Fruit fly (Drosophila melanogaster) whole organism, embryonic: ENCODE measurements around the gene CG8671.

Experiments
- ATbp ChIP-seq: fragments of 200-800 bp; sonication (Bioruptor generic); optimal IDR thresholded peaks from 2 replicates; lab custom pipeline; 2017; ENCODE audit warnings: missing biosample characterization, mild to moderate bottlenecking, missing genetic modification characterization, missing genetic modification reagents
- Awh ChIP-seq: fragments of 200-800 bp; sonication (Bioruptor generic); IDR thresholded peaks from 2 replicates; pipeline ENCODE4, ENCODE4 v1.3.6; 2022; ENCODE audit warnings: missing biosample characterization, missing genetic modification characterization
- CG12659 ChIP-seq: fragments of 200-800 bp; sonication (Bioruptor generic); optimal IDR thresholded peaks from 3 replicates; lab custom pipeline; 2017; ENCODE audit warnings: mild to moderate bottlenecking, missing biosample characterization, missing genetic modification reagents, missing genetic modification characterization
- CG14710 ChIP-seq: fragments of 200-800 bp; sonication (Bioruptor generic); optimal IDR thresholded peaks from 3 replicates; lab custom pipeline; 2019; ENCODE audit warnings: missing biosample characterization, mild to moderate bottlenecking, missing genetic modification characterization, moderate library complexity
- CG14965 ChIP-seq: fragments of 200-800 bp; sonication (Bioruptor generic); optimal IDR thresholded peaks from 2 replicates; lab custom pipeline; 2016; ENCODE audit warnings: missing biosample characterization, missing genetic modification characterization, borderline replicate concordance
- CG15601 ChIP-seq: fragments of 200-800 bp; sonication (Bioruptor generic); optimal IDR thresholded peaks from 3 replicates; lab custom pipeline; 2019; ENCODE audit warnings: missing biosample characterization, mild to moderate bottlenecking, missing genetic modification characterization, moderate library complexity
- CG1603 ChIP-seq: fragments of 200-800 bp; sonication (Bioruptor generic); optimal IDR thresholded peaks from 2 replicates; lab custom pipeline; 2019; ENCODE audit warnings: missing biosample characterization, mild to moderate bottlenecking, missing genetic modification characterization, moderate library complexity
- CG17186 ChIP-seq: fragments of 200-800 bp; sonication (Bioruptor generic); optimal IDR thresholded peaks from 3 replicates; lab custom pipeline; 2017; ENCODE audit warnings: missing biosample characterization, missing genetic modification reagents, missing genetic modification characterization
- CG17568 ChIP-seq: fragments of 200-800 bp; sonication (Bioruptor generic); optimal IDR thresholded peaks from 2 replicates; lab custom pipeline; 2018; ENCODE audit warnings: missing biosample characterization, mild to moderate bottlenecking, missing genetic modification characterization, moderate library complexity
- CG2120 ChIP-seq: fragments of 200-800 bp; sonication (Bioruptor generic); optimal IDR thresholded peaks from 3 replicates; lab custom pipeline; 2016; ENCODE audit warnings: missing biosample characterization, missing genetic modification characterization
- CG2199 ChIP-seq: fragments of 200-800 bp; sonication (Bioruptor generic); IDR thresholded peaks from 3 replicates; pipeline ENCODE4 v1.3.6; 2022; ENCODE audit warnings: missing biosample characterization, missing genetic modification characterization
- CG32532 ChIP-seq: fragments of 200-800 bp; sonication (Bioruptor generic); IDR thresholded peaks from 2 replicates; pipeline ENCODE4 v1.3.6; 2022; ENCODE audit warnings: missing biosample characterization, missing genetic modification characterization
- CG32767 ChIP-seq: fragments of 200-800 bp; sonication (Bioruptor generic); IDR thresholded peaks from 2 replicates; pipeline ENCODE4 v1.3.6; 2022; ENCODE audit warnings: missing biosample characterization, missing genetic modification characterization
- CG3838 ChIP-seq: fragments of 200-800 bp; sonication (Bioruptor generic); optimal IDR thresholded peaks from 3 replicates; lab custom pipeline; 2016; ENCODE audit warnings: missing biosample characterization, missing genetic modification characterization
- CG7745 ChIP-seq: fragments of 200-800 bp; sonication (Bioruptor generic); optimal IDR thresholded peaks from 2 replicates; lab custom pipeline; 2018; ENCODE audit warnings: missing biosample characterization, mild to moderate bottlenecking, missing genetic modification characterization, moderate library complexity
- CG8290 ChIP-seq, 3 experiments: fragments of 200-800 bp; sonication (Bioruptor generic); optimal IDR thresholded peaks; 2 replicates each; lab custom pipeline; 2016 to 2019; ENCODE audit warnings: missing biosample characterization in 3 of 3, missing genetic modification characterization in 3 of 3, mild to moderate bottlenecking in 2 of 3, moderate library complexity in 1 of 3
- CG8924 ChIP-seq: fragments of 200-800 bp; optimal IDR thresholded peaks from 3 replicates; lab custom pipeline; 2019; ENCODE audit warnings: missing biosample characterization, mild to moderate bottlenecking, missing genetic modification characterization, moderate library complexity
- CG9437 ChIP-seq: fragments of 200-800 bp; sonication (Bioruptor generic); optimal IDR thresholded peaks from 2 replicates; lab custom pipeline; 2018; ENCODE audit warnings: missing biosample characterization, mild to moderate bottlenecking, missing genetic modification characterization
- CG9932 ChIP-seq: fragments of 200-800 bp; sonication (Bioruptor generic); IDR thresholded peaks from 2 replicates; pipeline ENCODE4 v1.3.6; 2022; ENCODE audit warnings: missing biosample characterization, missing genetic modification characterization
- CHES-1-like ChIP-seq: fragments of 200-800 bp; sonication (Bioruptor generic); optimal IDR thresholded peaks from 2 replicates; lab custom pipeline; 2016; ENCODE audit warnings: missing biosample characterization, missing genetic modification characterization
- Dfd ChIP-seq, 2 experiments: fragments of >200 bp; optimal IDR thresholded peaks; 2 replicates each; lab custom pipeline; 2017; ENCODE audit warnings: missing biosample characterization in 2 of 2, missing genetic modification characterization in 2 of 2
- Doc3 ChIP-seq: fragments of 200-800 bp; sonication (Bioruptor generic); IDR thresholded peaks from 3 replicates; pipeline ENCODE4 v1.3.6; 2022; ENCODE audit warnings: missing biosample characterization, missing genetic modification characterization; ENCODE audit not compliant: partially characterized antibody
- Fer1 ChIP-seq: fragments of 200-800 bp; sonication (Bioruptor generic); optimal IDR thresholded peaks from 2 replicates; lab custom pipeline; 2017; ENCODE audit warnings: missing biosample characterization, mild to moderate bottlenecking, missing genetic modification characterization
- Fer3 ChIP-seq: fragments of 200-800 bp; sonication (Bioruptor generic); optimal IDR thresholded peaks from 2 replicates; lab custom pipeline; 2018; ENCODE audit warnings: missing biosample characterization, mild to moderate bottlenecking, missing genetic modification characterization, moderate library complexity
- Gug ChIP-seq: fragments of 200-800 bp; sonication (Bioruptor generic); IDR thresholded peaks from 4 replicates; pipeline ENCODE4 v1.3.6; 2022; ENCODE audit warnings: missing biosample characterization, missing genetic modification characterization
- Hmx ChIP-seq: fragments of 200-800 bp; sonication (Bioruptor generic); optimal IDR thresholded peaks from 2 replicates; lab custom pipeline; 2016; ENCODE audit warnings: missing biosample characterization, missing genetic modification characterization
- Jarid2 ChIP-seq: fragments of 200-800 bp; sonication (Bioruptor generic); optimal IDR thresholded peaks from 3 replicates; lab custom pipeline; 2017; ENCODE audit warnings: mild to moderate bottlenecking, missing biosample characterization, missing genetic modification reagents, missing genetic modification characterization
- Mad ChIP-seq: fragments of 200-800 bp; sonication (Bioruptor generic); optimal IDR thresholded peaks from 2 replicates; lab custom pipeline; 2016; ENCODE audit warnings: missing biosample characterization, missing genetic modification characterization
- NFAT ChIP-seq: fragments of 200-800 bp; sonication (Bioruptor generic); IDR thresholded peaks from 2 replicates; pipeline ENCODE4 v1.3.6; 2022; ENCODE audit warnings: missing biosample characterization, missing genetic modification characterization
- Oaz ChIP-seq: fragments of 200-800 bp; sonication (Bioruptor generic); IDR thresholded peaks from 2 replicates; pipeline ENCODE4 v1.3.6; 2022; ENCODE audit warnings: missing biosample characterization, missing genetic modification characterization
- Pdp1 ChIP-seq, 2 experiments: fragments of 200-800 bp; sonication (Bioruptor generic); optimal IDR thresholded peaks; 3 replicates each; lab custom pipeline; 2016; ENCODE audit warnings: missing biosample characterization in 2 of 2, missing genetic modification characterization in 2 of 2, mild to moderate bottlenecking in 1 of 2, moderate library complexity in 1 of 2
- Side ChIP-seq: fragments of 200-800 bp; sonication (Bioruptor generic); optimal IDR thresholded peaks from 2 replicates; lab custom pipeline; 2016; ENCODE audit warnings: missing biosample characterization, missing genetic modification characterization
- Usf ChIP-seq: fragments of 200-800 bp; sonication (Bioruptor generic); optimal IDR thresholded peaks from 2 replicates; lab custom pipeline; 2017; ENCODE audit warnings: missing genotype, missing biosample characterization, missing genetic modification characterization
- ara ChIP-seq: fragments of 200-800 bp; sonication (Bioruptor generic); IDR thresholded peaks from 2 replicates; pipeline ENCODE4 v1.3.6; 2022; ENCODE audit warnings: missing biosample characterization, missing genetic modification characterization
- caup ChIP-seq: fragments of 200-800 bp; sonication (Bioruptor generic); optimal IDR thresholded peaks from 3 replicates; lab custom pipeline; 2017; ENCODE audit warnings: missing biosample characterization, mild to moderate bottlenecking, missing genetic modification characterization, moderate library complexity; ENCODE audit not compliant: severe bottlenecking
- croc ChIP-seq: fragments of 200-800 bp; sonication (Bioruptor generic); conservative IDR thresholded peaks from 3 replicates; pipeline ENCODE4 v1.3.6; 2022; ENCODE audit warnings: missing biosample characterization, missing genetic modification characterization
- cwo ChIP-seq: fragments of 200-800 bp; sonication (Bioruptor generic); optimal IDR thresholded peaks from 3 replicates; lab custom pipeline; 2017; ENCODE audit warnings: missing biosample characterization, missing genetic modification characterization, mild to moderate bottlenecking, moderate library complexity, missing genetic modification reagents
- da ChIP-seq: fragments of 200-800 bp; sonication (Bioruptor generic); optimal IDR thresholded peaks from 2 replicates; lab custom pipeline; 2016; ENCODE audit warnings: missing biosample characterization, missing genetic modification characterization
- eyg ChIP-seq: fragments of 200-800 bp; sonication (Bioruptor generic); optimal IDR thresholded peaks from 3 replicates; lab custom pipeline; 2016; ENCODE audit warnings: missing biosample characterization, missing genetic modification characterization
- fd102C ChIP-seq: fragments of 200-800 bp; sonication (Bioruptor generic); optimal IDR thresholded peaks from 2 replicates; lab custom pipeline; 2018; ENCODE audit warnings: missing biosample characterization, mild to moderate bottlenecking, missing genetic modification characterization, moderate library complexity
- gfzf ChIP-seq: fragments of 200-800 bp; sonication (Bioruptor generic); optimal IDR thresholded peaks from 2 replicates; lab custom pipeline; 2016; ENCODE audit warnings: missing biosample characterization, mild to moderate bottlenecking, missing genetic modification characterization, moderate library complexity
- hkb ChIP-seq, 2 experiments: fragments of 200-800 bp in 1 of 2; fragments of >200 bp in 1 of 2; sonication (Bioruptor generic) in 1 of 2; IDR thresholded peaks in 1 of 2; optimal IDR thresholded peaks in 1 of 2; 2 replicates each; pipeline versions ENCODE4 v1.3.6 to Lab custom; 2017 to 2022; ENCODE audit warnings: missing biosample characterization in 1 of 2, missing genetic modification characterization in 1 of 2
- ind ChIP-seq: fragments of 200-800 bp; sonication (Bioruptor generic); optimal IDR thresholded peaks from 3 replicates; lab custom pipeline; 2016; ENCODE audit warnings: missing biosample characterization, missing genetic modification characterization
- klu ChIP-seq: fragments of 200-800 bp; sonication (Bioruptor generic); IDR thresholded peaks from 2 replicates; pipeline ENCODE4 v1.3.6; 2022; ENCODE audit warnings: missing biosample characterization, missing genetic modification characterization
- lbe ChIP-seq: fragments of 200-800 bp; sonication (Bioruptor generic); optimal IDR thresholded peaks from 2 replicates; lab custom pipeline; 2016; ENCODE audit warnings: missing biosample characterization, mild to moderate bottlenecking, missing genetic modification characterization
- mld ChIP-seq: fragments of 200-800 bp; sonication (Bioruptor generic); IDR thresholded peaks from 3 replicates; pipeline ENCODE4 v1.3.6; 2022; ENCODE audit warnings: missing biosample characterization, missing genetic modification characterization; ENCODE audit not compliant: partially characterized antibody
- pzg ChIP-seq: fragments of 200-800 bp; sonication (Bioruptor generic); optimal IDR thresholded peaks from 3 replicates; lab custom pipeline; 2018; ENCODE audit warnings: missing biosample characterization, mild to moderate bottlenecking, missing genetic modification characterization, moderate library complexity
- sug ChIP-seq: fragments of 200-800 bp; optimal IDR thresholded peaks from 2 replicates; lab custom pipeline; 2019; ENCODE audit warnings: missing biosample characterization, mild to moderate bottlenecking, missing genetic modification characterization, moderate library complexity
- twi ChIP-seq: fragments of 200-800 bp; optimal IDR thresholded peaks from 2 replicates; lab custom pipeline; 2019; ENCODE audit warnings: missing biosample characterization, mild to moderate bottlenecking, missing genetic modification characterization, moderate library complexity

CG8671 gene

DNA sequence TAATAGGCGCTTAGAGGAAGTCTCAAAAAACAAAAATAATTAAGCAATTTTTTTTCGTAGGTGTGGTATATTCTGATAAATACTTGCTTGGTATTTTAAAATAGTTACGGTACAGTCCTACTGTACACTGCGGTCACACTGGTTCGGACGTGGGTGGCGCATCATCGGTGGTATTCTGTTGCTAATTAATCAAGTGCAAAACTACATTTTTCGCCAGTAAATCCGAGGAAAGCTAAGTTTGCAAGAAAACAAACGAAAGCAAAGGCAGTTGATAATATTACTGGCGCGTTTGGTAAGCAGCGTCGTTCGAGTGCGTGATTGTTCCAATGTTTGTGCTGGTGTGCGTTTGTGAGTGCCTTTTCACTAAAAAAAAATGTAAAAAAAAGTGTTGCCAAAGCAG lies at the start of gene CG8671:
CG8671 (plus strand) TSS at position 125 of the 400 bp plus-strand sequence.
- TF ChIP-seq CG3838 (GFP tag; lab: Kevin White, UChicago) (no peak), Doc3 (GFP tag; lab: Robert Waterston, UW) (no peak), CG14965 (GFP tag; lab: Kevin White, UChicago) (no peak), CHES-1-like (GFP tag; lab: Kevin White, UChicago) (peak; percentile 18), ind (GFP tag; lab: Kevin White, UChicago) (no peak), CG8290 (GFP tag; optimal IDR thresholded peaks at IDR 0.05; lab: Kevin White, UChicago) (peak; percentile 36), CG8290 (tag; optimal IDR thresholded peaks at IDR 0.05; lab: Kevin White, UChicago) (no peak), CG2199 (GFP tag; lab: Robert Waterston, UW) (0 out of 3 replicates have a peak, but pooled peaks have one; percentile 30), Fer3 (tag; lab: Kevin White, UChicago) (no peak), CG9932 (no peak), pzg (GFP tag; lab: Kevin White, UChicago) (peak; percentile 74), Hmx (GFP tag; lab: Kevin White, UChicago) (no peak), eyg (no peak), Mad (GFP tag; lab: Kevin White, UChicago) (no peak), CG15601 (tag; lab: Kevin White, UChicago) (peak; percentile 7), cwo (GFP tag; lab: Kevin White, UChicago) (no peak), CG2120 (peak; percentile 1), CG1603 (tag; lab: Kevin White, UChicago) (peak; percentile 62), gfzf (GFP tag; lab: Kevin White, UChicago) (peak; percentile 90), CG9437 (GFP tag; lab: Kevin White, UChicago) (no peak), NFAT (GFP tag; lab: Robert Waterston, UW) (no peak), Oaz (no peak), Usf (GFP tag; lab: Kevin White, UChicago) (no peak), klu (GFP tag; lab: Robert Waterston, UW) (peak; percentile 69; the same call in 1 of the 2 replicates), CG32532 (GFP tag; lab: Robert Waterston, UW) (peak; percentile 31; the same call in 1 of the 2 replicates), croc (GFP tag; lab: Robert Waterston, UW) (no peak), CG14710 (peak; percentile 35), Pdp1 (GFP tag; optimal IDR thresholded peaks at IDR 0.05; lab: Kevin White, UChicago) (peak in 1 of 2 experiments; percentile 44), CG17186 (GFP tag; lab: Kevin White, UChicago) (peak; percentile 1), Fer1 (GFP tag; lab: Kevin White, UChicago) (peak; percentile 1), CG32767 (no peak; the same call in 1 of the 2 replicates), caup (GFP tag; lab: Kevin White, UChicago) (peak; percentile 2), sug (tag; lab: Kevin White, UChicago) (peak; percentile 29), twi (no peak), ara (GFP tag; lab: Robert Waterston, UW) (no peak), CG17568 (no peak), CG7745 (tag; lab: Kevin White, UChicago) (no peak), Awh (GFP tag; lab: Robert Waterston, UW) (no peak), mld (GFP tag; lab: Robert Waterston, UW) (no peak), fd102C (GFP tag; lab: Kevin White, UChicago) (no peak), hkb (optimal IDR thresholded peaks at IDR 0.05; lab: Kevin White, UChicago) (no peak), hkb (GFP tag; IDR thresholded peaks at IDR 0.05; lab: Robert Waterston, UW) (no peak), da (GFP tag; lab: Kevin White, UChicago) (no peak), ATbp (GFP tag; lab: Kevin White, UChicago) (no peak), CG12659 (GFP tag; lab: Kevin White, UChicago) (peak; percentile 66), Gug (GFP tag; lab: Robert Waterston, UW) (no peak), CG8924 (tag; lab: Kevin White, UChicago) (peak; percentile 53), Dfd (GFP tag; optimal IDR thresholded peaks at IDR 0.05; lab: Kevin White, UChicago) (no peak), Side (GFP tag; lab: Kevin White, UChicago) (no peak), Jarid2 (GFP tag; lab: Kevin White, UChicago) (peak; percentile 72), lbe (GFP tag; lab: Kevin White, UChicago) (no peak)
